Fruit fly (Drosophila melanogaster) whole organism, prepupa: Measurements from ENCODE around the gene Cad96Cb.

Experiments used
- Blimp-1 ChIP-seq: fragments of 200-800 bp; sonication (Bioruptor generic); optimal IDR thresholded peaks from 3 replicates; lab custom pipeline; 2017; ENCODE audit warnings: missing biosample characterization, missing genetic modification characterization, mild to moderate bottlenecking, moderate library complexity, missing genetic modification reagents
- CG10631 ChIP-seq: fragments of 200-800 bp; sonication (Bioruptor generic); optimal IDR thresholded peaks from 2 replicates; lab custom pipeline; 2016; ENCODE audit warnings: missing biosample characterization, missing genetic modification characterization
- CG10669 ChIP-seq: fragments of 200-800 bp; sonication (Bioruptor generic); optimal IDR thresholded peaks from 3 replicates; lab custom pipeline; 2018; ENCODE audit warnings: missing biosample characterization, mild to moderate bottlenecking, missing genetic modification characterization, moderate library complexity
- CG11294 ChIP-seq: fragments of 200-800 bp; sonication (Bioruptor generic); IDR thresholded peaks from 2 replicates; pipeline ENCODE4 v1.3.6; 2022; ENCODE audit warnings: missing biosample characterization, missing genetic modification characterization
- CG11762 ChIP-seq: fragments of 200-800 bp; sonication (Bioruptor generic); optimal IDR thresholded peaks from 3 replicates; lab custom pipeline; 2016; ENCODE audit warnings: missing biosample characterization, missing genetic modification characterization; ENCODE audit not compliant: insufficient read depth
- CG15336 ChIP-seq: fragments of 200-800 bp; sonication (Bioruptor generic); IDR thresholded peaks from 2 replicates; pipeline ENCODE4 v1.3.6; 2022; ENCODE audit warnings: missing biosample characterization, missing genetic modification characterization
- CG1621 ChIP-seq: fragments of 200-800 bp; sonication (Bioruptor generic); optimal IDR thresholded peaks from 3 replicates; lab custom pipeline; 2018; ENCODE audit warnings: missing biosample characterization, mild to moderate bottlenecking, missing genetic modification characterization
- CG16779 ChIP-seq: fragments of 200-800 bp; sonication (Bioruptor generic); optimal IDR thresholded peaks from 3 replicates; lab custom pipeline; 2017; ENCODE audit warnings: missing biosample characterization, mild to moderate bottlenecking, missing genetic modification characterization
- CG3032 ChIP-seq: fragments of 200-800 bp; optimal IDR thresholded peaks from 2 replicates; lab custom pipeline; 2019; ENCODE audit warnings: missing biosample characterization, mild to moderate bottlenecking, missing genetic modification characterization, moderate library complexity
- CG31627 ChIP-seq: fragments of 200-800 bp; sonication (Bioruptor generic); optimal IDR thresholded peaks from 3 replicates; lab custom pipeline; 2016; ENCODE audit warnings: missing biosample characterization, missing genetic modification characterization
- CG32006 ChIP-seq: fragments of 200-800 bp; sonication (Bioruptor generic); optimal IDR thresholded peaks from 3 replicates; lab custom pipeline; 2017; ENCODE audit warnings: missing biosample characterization, mild to moderate bottlenecking, missing genetic modification characterization
- CG34406 ChIP-seq: fragments of 200-800 bp; sonication (Bioruptor generic); optimal IDR thresholded peaks from 3 replicates; lab custom pipeline; 2016; ENCODE audit warnings: missing biosample characterization, missing genetic modification characterization
- CG3919 ChIP-seq: fragments of 200-800 bp; sonication (Bioruptor generic); optimal IDR thresholded peaks from 3 replicates; lab custom pipeline; 2016; ENCODE audit warnings: missing biosample characterization, missing genetic modification characterization
- CG4318 ChIP-seq: fragments of 200-800 bp; sonication (Bioruptor generic); optimal IDR thresholded peaks from 3 replicates; lab custom pipeline; 2017; ENCODE audit warnings: missing biosample characterization, mild to moderate bottlenecking, missing genetic modification characterization
- CG6163 ChIP-seq: fragments of 200-800 bp; sonication (Bioruptor generic); IDR thresholded peaks from 3 replicates; pipeline ENCODE4 v1.3.6; 2022; ENCODE audit warnings: missing biosample characterization, missing genetic modification characterization
- CG6276 ChIP-seq: fragments of 200-800 bp; sonication (Bioruptor generic); optimal IDR thresholded peaks from 2 replicates; lab custom pipeline; 2017; ENCODE audit warnings: missing biosample characterization, mild to moderate bottlenecking, missing genetic modification characterization
- CG6792 ChIP-seq: fragments of 200-800 bp; sonication (Bioruptor generic); optimal IDR thresholded peaks from 3 replicates; lab custom pipeline; 2016; ENCODE audit warnings: missing biosample characterization, missing genetic modification characterization
- CG6808 ChIP-seq: fragments of 200-800 bp; sonication (Bioruptor generic); optimal IDR thresholded peaks from 3 replicates; lab custom pipeline; 2017; ENCODE audit warnings: missing biosample characterization, missing genetic modification characterization, mild to moderate bottlenecking, moderate library complexity, missing genetic modification reagents
- CG7368 ChIP-seq: fragments of 200-800 bp; sonication (Bioruptor generic); optimal IDR thresholded peaks from 3 replicates; lab custom pipeline; 2016; ENCODE audit warnings: missing biosample characterization, missing genetic modification characterization
- CG8632 ChIP-seq: fragments of 200-800 bp; sonication (Bioruptor generic); optimal IDR thresholded peaks from 3 replicates; lab custom pipeline; 2016; ENCODE audit warnings: missing biosample characterization, missing genetic modification characterization
- CG9139 ChIP-seq: fragments of 200-800 bp; sonication (Bioruptor generic); optimal IDR thresholded peaks from 3 replicates; lab custom pipeline; 2017; ENCODE audit warnings: missing biosample characterization, mild to moderate bottlenecking, missing genetic modification characterization
- Eip78C ChIP-seq: fragments of 200-800 bp; sonication (Bioruptor generic); peaks from one replicate; lab custom pipeline; 2016; ENCODE audit warnings: missing biosample characterization, missing genetic modification characterization
- Eip93F ChIP-seq: fragments of 200-800 bp; sonication (Bioruptor generic); optimal IDR thresholded peaks from 2 replicates; lab custom pipeline; 2016; ENCODE audit warnings: missing biosample characterization, mild to moderate bottlenecking, missing genetic modification characterization
- Gug ChIP-seq: fragments of 200-800 bp; sonication (Bioruptor generic); IDR thresholded peaks from 2 replicates; pipeline ENCODE4 v1.3.6; 2022; ENCODE audit warnings: missing biosample characterization, missing genetic modification characterization
- Hr38 ChIP-seq: sonication (Bioruptor generic); optimal IDR thresholded peaks from 2 replicates; lab custom pipeline; 2016; ENCODE audit warnings: missing biosample characterization, missing genetic modification characterization
- Hr39 ChIP-seq: fragments of 200-800 bp; sonication (Bioruptor generic); optimal IDR thresholded peaks from 2 replicates; lab custom pipeline; 2016; ENCODE audit warnings: missing biosample characterization, missing genetic modification characterization
- Hr4 ChIP-seq: fragments of 200-800 bp; sonication (Bioruptor generic); optimal IDR thresholded peaks from 3 replicates; lab custom pipeline; 2016; ENCODE audit warnings: missing biosample characterization, missing genetic modification characterization
- Lpt ChIP-seq: fragments of 200-800 bp; sonication (Bioruptor generic); optimal IDR thresholded peaks from 3 replicates; lab custom pipeline; 2016; ENCODE audit warnings: missing biosample characterization, missing genetic modification characterization
- Met ChIP-seq: fragments of 200-800 bp; sonication (Bioruptor generic); optimal IDR thresholded peaks from 3 replicates; lab custom pipeline; 2016; ENCODE audit warnings: missing biosample characterization, missing genetic modification characterization
- OdsH ChIP-seq: fragments of 200-800 bp; sonication (Bioruptor generic); optimal IDR thresholded peaks from 3 replicates; lab custom pipeline; 2016; ENCODE audit warnings: missing biosample characterization, missing genetic modification characterization
- Smox ChIP-seq: fragments of 200-800 bp; sonication (Bioruptor generic); optimal IDR thresholded peaks from 3 replicates; lab custom pipeline; 2016; ENCODE audit warnings: missing biosample characterization, missing genetic modification characterization
- Sox14 ChIP-seq: fragments of 200-800 bp; sonication (Bioruptor generic); optimal IDR thresholded peaks from 3 replicates; lab custom pipeline; 2016; ENCODE audit warnings: missing biosample characterization, missing genetic modification characterization
- acj6 ChIP-seq: fragments of 200-800 bp; sonication (Bioruptor generic); optimal IDR thresholded peaks from 3 replicates; lab custom pipeline; 2016; ENCODE audit warnings: missing biosample characterization, missing genetic modification characterization
- dac ChIP-seq: fragments of 200-800 bp; sonication (Bioruptor generic); optimal IDR thresholded peaks from 2 replicates; lab custom pipeline; 2017; ENCODE audit warnings: missing biosample characterization, mild to moderate bottlenecking, missing genetic modification characterization
- dsx ChIP-seq: fragments of 200-800 bp; optimal IDR thresholded peaks from 3 replicates; lab custom pipeline; 2019; ENCODE audit warnings: missing biosample characterization, mild to moderate bottlenecking, missing genetic modification characterization, moderate library complexity; ENCODE audit not compliant: poor library complexity, severe bottlenecking
- eg ChIP-seq: fragments of 200-800 bp; sonication (Bioruptor generic); IDR thresholded peaks from 3 replicates; pipeline ENCODE4 v1.3.6; 2022; ENCODE audit warnings: missing biosample characterization, missing genetic modification characterization
- esn ChIP-seq: fragments of 200-800 bp; sonication (Bioruptor generic); optimal IDR thresholded peaks from 2 replicates; lab custom pipeline; 2016; ENCODE audit warnings: missing biosample characterization, mild to moderate bottlenecking, missing genetic modification characterization, moderate library complexity
- fd59A ChIP-seq: fragments of 200-800 bp; sonication (Bioruptor generic); optimal IDR thresholded peaks from 2 replicates; lab custom pipeline; 2017; ENCODE audit warnings: missing biosample characterization, mild to moderate bottlenecking, missing genetic modification characterization, missing genetic modification reagents
- fd85E ChIP-seq: fragments of 200-800 bp; sonication (Bioruptor generic); optimal IDR thresholded peaks from 3 replicates; lab custom pipeline; 2016; ENCODE audit warnings: missing biosample characterization, missing genetic modification characterization
- lz ChIP-seq: fragments of 200-800 bp; sonication (Bioruptor generic); optimal IDR thresholded peaks from 3 replicates; lab custom pipeline; 2016; ENCODE audit warnings: missing biosample characterization, missing genetic modification characterization
- pdm3 ChIP-seq: fragments of 200-800 bp; sonication (Bioruptor generic); optimal IDR thresholded peaks from 3 replicates; lab custom pipeline; 2016; ENCODE audit warnings: missing biosample characterization, missing genetic modification characterization
- salr ChIP-seq, 2 experiments: fragments of 200-800 bp; sonication (Bioruptor generic); optimal IDR thresholded peaks; 3 replicates each; lab custom pipeline; 2016 to 2018; ENCODE audit warnings: missing biosample characterization in 2 of 2, missing genetic modification characterization in 2 of 2, mild to moderate bottlenecking in 1 of 2
- svp ChIP-seq: fragments of 200-800 bp; sonication (Bioruptor generic); peaks from one replicate; lab custom pipeline; 2016; ENCODE audit warnings: missing biosample characterization, missing genetic modification characterization
- topi ChIP-seq: fragments of 200-800 bp; sonication (Bioruptor generic); optimal IDR thresholded peaks from 3 replicates; lab custom pipeline; 2016; ENCODE audit warnings: missing biosample characterization, missing genetic modification characterization
- vri ChIP-seq: fragments of 200-800 bp; sonication (Bioruptor generic); optimal IDR thresholded peaks from 3 replicates; lab custom pipeline; 2016; ENCODE audit warnings: missing biosample characterization, mild to moderate bottlenecking, missing genetic modification characterization

The Cad96Cb gene

DNA sequence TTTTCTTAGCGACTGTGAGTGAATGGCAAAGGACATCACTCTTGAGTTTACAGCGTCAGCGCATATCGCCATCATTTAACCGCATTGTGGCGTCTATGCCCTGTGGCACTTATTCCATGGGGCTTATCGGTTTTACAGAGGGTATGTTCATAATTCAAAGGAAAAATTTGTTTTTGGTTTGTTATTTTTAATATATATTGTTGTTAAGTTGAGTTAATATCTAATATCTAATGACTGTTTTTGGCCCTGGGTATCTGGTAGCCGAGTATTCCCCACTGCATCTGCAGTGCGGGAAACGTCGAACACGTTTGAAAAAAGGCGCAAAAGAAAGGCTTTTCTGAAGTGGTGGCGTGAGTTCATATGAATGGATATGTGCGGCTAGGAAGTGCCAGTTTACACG lies 53.6 kb downstream of the Cad96Cb start (continued):
- TF ChIP-seq vri (GFP tag; lab: Kevin White, UChicago), result peak; percentile 83
- TF ChIP-seq CG10631 (GFP tag; lab: Kevin White, UChicago), result peak; percentile 70
- TF ChIP-seq lz (GFP tag; lab: Kevin White, UChicago), result peak; percentile 82
- TF ChIP-seq esn (GFP tag; lab: Kevin White, UChicago), result peak; percentile 90
- TF ChIP-seq Gug, result no peak
- TF ChIP-seq Met (GFP tag; lab: Kevin White, UChicago), result peak; percentile 89
- TF ChIP-seq CG8632 (GFP tag; lab: Kevin White, UChicago), result peak; percentile 77
- TF ChIP-seq CG6792 (GFP tag; lab: Kevin White, UChicago), result peak; percentile 77

DNA sequence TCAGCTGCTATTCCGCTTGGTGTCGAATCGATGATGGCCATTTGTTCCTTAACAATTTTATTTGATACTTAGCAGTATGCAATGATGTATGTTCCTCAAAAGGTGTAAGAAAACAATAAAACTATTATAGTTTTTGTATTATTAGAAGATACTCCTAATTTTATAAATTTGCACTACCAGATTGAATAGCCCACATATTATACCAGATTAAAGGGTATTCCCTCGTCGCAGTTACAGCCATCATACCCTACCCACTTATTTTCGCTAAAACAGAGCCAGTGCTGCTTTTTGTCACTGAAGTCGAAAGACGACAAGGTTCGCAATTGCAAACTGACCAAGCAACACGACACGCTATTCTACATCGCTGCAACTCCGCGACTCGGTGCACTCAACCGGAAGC lies 54.7 kb downstream of the Cad96Cb start:
- TF ChIP-seq Eip78C (GFP tag; lab: Kevin White, UChicago) (peak; percentile 72), svp (peak; percentile 12), fd59A (GFP tag; lab: Kevin White, UChicago) (no peak)

DNA sequence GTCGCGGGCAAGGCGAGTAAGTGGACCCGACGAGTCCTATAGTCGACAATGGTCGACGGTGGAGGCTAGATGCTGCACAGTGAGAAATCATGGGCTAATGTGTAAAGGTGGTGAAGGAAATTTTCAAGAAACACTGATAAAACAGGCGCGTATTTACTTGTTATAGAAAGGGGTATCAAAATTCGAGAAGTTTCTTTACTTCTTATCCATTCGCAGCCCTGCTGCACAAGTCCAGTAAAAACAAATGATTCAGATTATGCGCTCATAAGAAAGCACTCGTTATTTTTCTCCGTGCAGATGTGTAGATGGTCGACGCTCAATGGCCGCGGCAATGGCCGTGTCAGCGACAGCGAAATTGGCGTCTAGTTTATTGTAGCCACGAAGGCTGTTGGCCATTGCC lies 55.6 kb downstream of the Cad96Cb start:
- TF ChIP-seq CG10631 (GFP tag; lab: Kevin White, UChicago) (peak; percentile 2), Eip78C (GFP tag; lab: Kevin White, UChicago) (peak; percentile 52), CG31627 (GFP tag; lab: Kevin White, UChicago) (peak; percentile 12), CG11294 (GFP tag; lab: Robert Waterston, UW) (no peak), CG3919 (GFP tag; lab: Kevin White, UChicago) (peak; percentile 1)

- TF ChIP-seq acj6 (GFP tag; lab: Kevin White, UChicago) (peak; percentile 59), CG4318 (GFP tag; lab: Kevin White, UChicago) (no peak), CG3032 (tag; lab: Kevin White, UChicago) (peak; percentile 61), CG16779 (peak; percentile 23), eg (GFP tag; lab: Robert Waterston, UW) (no peak), CG6792 (GFP tag; lab: Kevin White, UChicago) (peak; percentile 58), CG6276 (GFP tag; lab: Kevin White, UChicago) (no peak), CG11294 (GFP tag; lab: Robert Waterston, UW) (no peak), CG11762 (peak; percentile 4), topi (GFP tag; lab: Kevin White, UChicago) (peak; percentile 68), Lpt (GFP tag; lab: Kevin White, UChicago) (no peak), pdm3 (GFP tag; lab: Kevin White, UChicago) (peak; percentile 56), salr (GFP tag; optimal IDR thresholded peaks at IDR 0.05; lab: Kevin White, UChicago) (peak in 1 of 2 experiments; percentile 38), CG8632 (GFP tag; lab: Kevin White, UChicago) (peak; percentile 50), CG15336 (GFP tag; lab: Robert Waterston, UW) (0 out of 2 replicates have a peak, but pooled peaks have one; percentile 11), OdsH (GFP tag; lab: Kevin White, UChicago) (peak; percentile 47), dac (no peak), CG6808 (GFP tag; lab: Kevin White, UChicago) (peak; percentile 73), CG10631 (GFP tag; lab: Kevin White, UChicago) (peak; percentile 50), fd85E (GFP tag; lab: Kevin White, UChicago) (no peak), CG1621 (peak; percentile 33), CG9139 (GFP tag; lab: Kevin White, UChicago) (peak; percentile 58), Eip93F (GFP tag; lab: Kevin White, UChicago) (no peak), CG34406 (GFP tag; lab: Kevin White, UChicago) (peak; percentile 31), CG10669 (peak; percentile 70), lz (GFP tag; lab: Kevin White, UChicago) (peak; percentile 73), Blimp-1 (GFP tag; lab: Kevin White, UChicago) (peak; percentile 9), CG32006 (GFP tag; lab: Kevin White, UChicago) (peak; percentile 18), dsx (GFP tag; lab: Kevin White, UChicago) (peak; percentile 58), Sox14 (GFP tag; lab: Kevin White, UChicago) (peak; percentile 54), Hr39 (GFP tag; lab: Kevin White, UChicago) (peak; percentile 68), CG6163 (peak; percentile 45; the same call in 1 of the 3 replicates), Smox (GFP tag; lab: Kevin White, UChicago) (peak; percentile 70), CG7368 (GFP tag; lab: Kevin White, UChicago) (peak; percentile 35), CG3919 (GFP tag; lab: Kevin White, UChicago) (peak; percentile 58), Hr4 (GFP tag; lab: Kevin White, UChicago) (no peak), vri (GFP tag; lab: Kevin White, UChicago) (peak; percentile 30), Hr38 (GFP tag; lab: Kevin White, UChicago) (no peak)
Observed at dm6 chr3R:25174244-25174643, 57.9 kb downstream of the Cad96Cb start.
